Fruit fly (Drosophila melanogaster): ENCODE data around the gene CG15022.

CG15022 gene

DNA sequence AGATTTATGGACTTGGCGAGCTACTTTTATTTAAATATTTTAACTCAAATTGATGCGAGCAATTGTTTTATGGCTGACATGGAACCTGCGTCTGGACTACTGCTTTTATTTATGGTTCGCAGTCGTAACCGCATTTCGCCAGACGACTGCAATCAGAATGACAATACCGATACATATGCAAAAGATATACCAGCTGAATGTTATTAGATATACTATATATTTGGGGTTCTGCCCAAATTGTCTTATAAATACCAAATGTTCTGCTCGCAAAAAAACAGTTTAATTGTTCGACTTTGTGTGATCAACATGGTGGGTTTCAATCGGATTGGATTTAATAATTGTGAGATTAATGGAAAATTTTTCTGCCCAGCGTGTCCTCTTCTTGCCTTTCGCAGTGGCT, 9.6 kb upstream of the CG15022 start, which contains the start of gene CG32249:
Gene CG32249 (plus strand): TSS at position 301 of the 400 bp plus-strand sequence.
- peak; percentile 33 for TF ChIP-seq kay (GFP tag; ENCODE audit: borderline replicate concordance)
- no peak for TF ChIP-seq CG33017 (tag; optimal IDR thresholded peaks at IDR 0.05)

dm6 chr3L:4466530-4466929, 6.4 kb upstream of the CG15022 start, which contains the start of gene CG32241:
Gene CG32241, minus strand, starts transcription at chr3L:4466630.
- no peak for TF ChIP-seq CG14711 (tag; optimal IDR thresholded peaks at IDR 0.05)
- no peak for TF ChIP-seq Crg-1 (GFP tag; optimal IDR thresholded peaks at IDR 0.05)
- TF ChIP-seq pad (GFP tag; optimal IDR thresholded peaks at IDR 0.05), result no peak
- no peak for TF ChIP-seq toe (GFP tag; optimal IDR thresholded peaks at IDR 0.05)
- TF ChIP-seq Mnt (GFP tag; optimal IDR thresholded peaks at IDR 0.05), result no peak
- no peak for TF ChIP-seq bab1 (GFP tag; optimal IDR thresholded peaks at IDR 0.05)
- no peak for TF ChIP-seq cic (GFP tag; optimal IDR thresholded peaks at IDR 0.05)
- no peak for TF ChIP-seq kay (GFP tag; ENCODE audit: borderline replicate concordance)
- TF ChIP-seq Hr96 (GFP tag; optimal IDR thresholded peaks at IDR 0.05), result no peak
- TF ChIP-seq CG5204 (GFP tag; optimal IDR thresholded peaks at IDR 0.05), result no peak
- no peak for TF ChIP-seq CG7045 (GFP tag; optimal IDR thresholded peaks at IDR 0.05)
- no peak for TF ChIP-seq CG12768 (GFP tag; optimal IDR thresholded peaks at IDR 0.05)
- TF ChIP-seq CG11617 (GFP tag; optimal IDR thresholded peaks at IDR 0.05), result no peak
- no peak for TF ChIP-seq CG1620 (GFP tag; optimal IDR thresholded peaks at IDR 0.05)
- no peak for TF ChIP-seq CG33017 (tag; optimal IDR thresholded peaks at IDR 0.05)
- no peak for TF ChIP-seq ovo (GFP tag; optimal IDR thresholded peaks at IDR 0.05)
- no peak for TF ChIP-seq tj (GFP tag; optimal IDR thresholded peaks at IDR 0.05)
- no peak for TF ChIP-seq CG7101 (tag; optimal IDR thresholded peaks at IDR 0.05)
- no peak for TF ChIP-seq cnc (optimal IDR thresholded peaks at IDR 0.05)
- TF ChIP-seq Clk (GFP tag; optimal IDR thresholded peaks at IDR 0.05), result no peak

DNA sequence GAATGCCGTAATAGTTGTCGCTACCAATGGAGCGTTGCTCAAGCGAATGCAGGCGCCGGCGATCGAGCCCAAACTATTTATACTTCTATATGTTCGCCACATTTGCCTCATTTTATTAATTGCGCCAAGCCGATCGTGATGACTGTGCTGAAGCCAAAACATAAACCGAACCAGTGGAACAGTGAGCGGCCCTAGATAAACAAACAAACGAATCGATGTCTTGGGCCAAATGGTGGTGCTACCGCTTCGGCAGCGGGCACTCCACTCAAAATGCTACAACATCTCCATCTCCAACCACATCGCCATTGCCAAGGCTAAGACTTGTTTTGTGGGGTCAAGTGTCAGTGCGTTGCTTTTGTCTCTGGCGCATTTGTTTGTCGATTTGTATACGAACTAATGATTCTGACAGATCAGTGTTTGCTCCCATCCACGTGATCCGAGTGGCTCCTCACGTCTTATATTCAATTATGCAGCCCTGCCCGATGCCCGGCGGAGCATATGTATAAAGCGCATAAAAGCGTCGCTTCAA, 3.7 kb upstream of the CG15022 start, which contains the start of gene CG15024:
Gene CG15024 (minus strand): TSS at position 51 of the 529 bp plus-strand sequence.
- no peak for TF ChIP-seq cic (GFP tag; optimal IDR thresholded peaks at IDR 0.05)
- no peak for TF ChIP-seq kay (GFP tag; ENCODE audit: borderline replicate concordance)
- no peak for TF ChIP-seq Mnt (GFP tag; optimal IDR thresholded peaks at IDR 0.05)
- TF ChIP-seq CG14711 (tag; optimal IDR thresholded peaks at IDR 0.05), result no peak
- TF ChIP-seq CG33017 (tag; optimal IDR thresholded peaks at IDR 0.05), result no peak
- no peak for TF ChIP-seq Crg-1 (GFP tag; optimal IDR thresholded peaks at IDR 0.05)
- no peak for TF ChIP-seq CG1620 (GFP tag; optimal IDR thresholded peaks at IDR 0.05)
- no peak for TF ChIP-seq ovo (GFP tag; optimal IDR thresholded peaks at IDR 0.05)
- no peak for TF ChIP-seq pad (GFP tag; optimal IDR thresholded peaks at IDR 0.05)
- no peak for TF ChIP-seq CG7045 (GFP tag; optimal IDR thresholded peaks at IDR 0.05)

DNA sequence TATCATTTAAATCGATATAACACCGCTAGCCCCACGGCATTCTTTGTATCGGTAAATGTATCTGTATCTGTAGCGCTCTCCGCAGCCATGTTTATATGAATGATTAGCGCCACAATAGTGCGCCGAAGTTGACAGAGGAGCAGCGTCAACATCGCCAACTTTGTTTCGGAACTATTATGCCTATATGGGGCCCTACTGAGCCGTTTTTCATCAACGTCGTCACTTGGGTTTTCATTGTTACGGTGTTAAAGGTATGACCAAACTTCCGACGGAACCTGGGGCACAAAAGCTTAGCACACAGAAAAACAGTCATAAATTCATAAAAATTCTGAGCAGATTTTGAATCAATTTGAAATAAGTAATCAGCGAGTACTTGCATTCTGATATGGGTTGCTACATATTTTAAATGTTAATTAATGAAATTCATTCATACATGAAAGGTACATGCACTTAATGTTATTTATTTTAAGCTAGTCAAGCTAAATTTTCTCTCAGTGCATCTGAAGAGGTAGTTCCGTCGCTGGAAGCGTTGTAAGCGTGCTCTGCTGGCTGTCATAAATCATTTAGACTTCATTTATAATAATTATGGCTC, 1.4 kb upstream of the CG15022 start, which contains the start of gene CG15023:
Gene CG15023 (minus strand): TSS at position 51 of the 592 bp plus-strand sequence.
- no peak for TF ChIP-seq Hr96 (GFP tag; optimal IDR thresholded peaks at IDR 0.05)
- TF ChIP-seq CG11617 (GFP tag; optimal IDR thresholded peaks at IDR 0.05), result no peak
- no peak for TF ChIP-seq cnc (optimal IDR thresholded peaks at IDR 0.05)
- TF ChIP-seq CG14711 (tag; optimal IDR thresholded peaks at IDR 0.05), result no peak
- no peak for TF ChIP-seq Crg-1 (GFP tag; optimal IDR thresholded peaks at IDR 0.05)
- no peak for TF ChIP-seq CG7045 (GFP tag; optimal IDR thresholded peaks at IDR 0.05)
- no peak for TF ChIP-seq Clk (GFP tag; optimal IDR thresholded peaks at IDR 0.05)
- no peak for TF ChIP-seq Mnt (GFP tag; optimal IDR thresholded peaks at IDR 0.05)
- TF ChIP-seq tj (GFP tag; optimal IDR thresholded peaks at IDR 0.05), result no peak
- TF ChIP-seq bab1 (GFP tag; optimal IDR thresholded peaks at IDR 0.05), result no peak
- no peak for TF ChIP-seq kay (GFP tag; ENCODE audit: borderline replicate concordance)
- TF ChIP-seq CG33017 (tag; optimal IDR thresholded peaks at IDR 0.05), result no peak
- TF ChIP-seq CG5204 (GFP tag; optimal IDR thresholded peaks at IDR 0.05), result no peak
- no peak for TF ChIP-seq toe (GFP tag; optimal IDR thresholded peaks at IDR 0.05)
- TF ChIP-seq ovo (GFP tag; optimal IDR thresholded peaks at IDR 0.05), result no peak
- TF ChIP-seq pad (GFP tag; optimal IDR thresholded peaks at IDR 0.05), result no peak
- TF ChIP-seq CG12768 (GFP tag; optimal IDR thresholded peaks at IDR 0.05), result no peak
- no peak for TF ChIP-seq CG1620 (GFP tag; optimal IDR thresholded peaks at IDR 0.05)

DNA sequence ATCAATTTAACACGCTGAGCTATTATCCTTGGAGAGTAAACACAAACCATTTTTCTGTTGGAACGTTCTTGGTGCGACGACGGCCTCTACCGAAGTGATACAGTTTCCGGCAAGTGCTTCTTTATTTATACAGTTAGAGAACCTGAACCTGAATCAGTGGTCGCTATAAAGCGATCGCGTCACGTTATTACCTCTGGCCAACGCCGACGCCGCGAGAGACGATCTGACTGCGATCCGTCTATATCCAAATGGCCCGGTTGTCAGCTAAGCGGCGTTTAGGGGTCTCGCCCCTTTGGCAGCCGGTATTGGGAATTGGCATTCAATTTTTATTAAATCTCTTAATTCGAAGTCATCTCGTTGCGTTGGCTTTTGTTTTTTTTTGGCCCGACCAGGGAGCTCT, 2.1 kb downstream of the CG15022 start, which contains the start of gene CG11345:
Gene CG11345 (minus strand): TSS at position 101 of the 400 bp plus-strand sequence.
- no peak for TF ChIP-seq CG11617 (GFP tag; optimal IDR thresholded peaks at IDR 0.05)
- TF ChIP-seq bab1 (GFP tag; optimal IDR thresholded peaks at IDR 0.05), result no peak
- TF ChIP-seq CG14711 (tag; optimal IDR thresholded peaks at IDR 0.05), result no peak
- TF ChIP-seq Crg-1 (GFP tag; optimal IDR thresholded peaks at IDR 0.05), result no peak
- no peak for TF ChIP-seq pad (GFP tag; optimal IDR thresholded peaks at IDR 0.05)
- TF ChIP-seq Mnt (GFP tag; optimal IDR thresholded peaks at IDR 0.05), result no peak
- no peak for TF ChIP-seq kay (GFP tag; ENCODE audit: borderline replicate concordance)
- no peak for TF ChIP-seq CG1620 (GFP tag; optimal IDR thresholded peaks at IDR 0.05)
- no peak for TF ChIP-seq cnc (optimal IDR thresholded peaks at IDR 0.05)
- no peak for TF ChIP-seq CG5204 (GFP tag; optimal IDR thresholded peaks at IDR 0.05)
- TF ChIP-seq cic (GFP tag; optimal IDR thresholded peaks at IDR 0.05), result no peak
- TF ChIP-seq CG33017 (tag; optimal IDR thresholded peaks at IDR 0.05), result no peak
- TF ChIP-seq Hr96 (GFP tag; optimal IDR thresholded peaks at IDR 0.05), result no peak

dm6 chr3L:4447229-4447628, 12.9 kb downstream of the CG15022 start:
- TF ChIP-seq CG11617 (GFP tag; optimal IDR thresholded peaks at IDR 0.05) (no peak), CG14711 (tag; optimal IDR thresholded peaks at IDR 0.05) (no peak), bab1 (GFP tag; optimal IDR thresholded peaks at IDR 0.05) (no peak), CG5204 (GFP tag; optimal IDR thresholded peaks at IDR 0.05) (no peak)

Data from whole organism, adult.